Fruit fly (Drosophila melanogaster) whole organism, wandering third instar larva: ENCODE measurements around the gene Snap24.

ENCODE experiments used
- Dfd ChIP-seq: fragments of >200 bp; optimal IDR thresholded peaks from 2 replicates; lab custom pipeline; 2017; ENCODE audit warnings: missing biosample characterization, missing genetic modification characterization
- Dif ChIP-seq: fragments of 200-275, 200-300 bp; sonication (Bioruptor generic); optimal IDR thresholded peaks from 2 replicates; lab custom pipeline; 2018; ENCODE audit warnings: missing biosample characterization, missing genetic modification characterization; ENCODE audit not compliant: partially characterized antibody
- HLH106 ChIP-seq: fragments of 200-800 bp; optimal IDR thresholded peaks from 3 replicates; lab custom pipeline; 2019; ENCODE audit warnings: missing biosample characterization, mild to moderate bottlenecking, missing genetic modification characterization, moderate library complexity
- pan ChIP-seq: fragments of >200 bp; optimal IDR thresholded peaks from 2 replicates; lab custom pipeline; 2017
- sage ChIP-seq: fragments of 200-800 bp; sonication (Bioruptor generic); optimal IDR thresholded peaks from 2 replicates; lab custom pipeline; 2016; ENCODE audit warnings: missing biosample characterization, mild to moderate bottlenecking, missing genetic modification characterization
- usp ChIP-seq: fragments of >200 bp; optimal IDR thresholded peaks from 2 replicates; lab custom pipeline; 2017; ENCODE audit warnings: missing biosample characterization, missing genetic modification characterization
- woc ChIP-seq: sonication (Bioruptor generic); optimal IDR thresholded peaks from 2 replicates; lab custom pipeline; 2016; ENCODE audit warnings: missing biosample characterization, mild to moderate bottlenecking, missing genetic modification characterization

- TF ChIP-seq usp (GFP tag; lab: Kevin White, UChicago) (no peak), Dfd (peak; percentile 98), sage (GFP tag; lab: Kevin White, UChicago) (no peak), Dif (GFP tag; lab: Kevin White, UChicago) (no peak), woc (GFP tag; lab: Kevin White, UChicago) (no peak), HLH106 (tag; lab: Kevin White, UChicago) (no peak), pan (no peak)
Observed at dm6 chr3R:9743995-9744394, 19.0 kb downstream of the Snap24 start.
